Worm (Caenorhabditis elegans): ENCODE data around the gene F44E5.4.

F44E5.4 gene

DNA sequence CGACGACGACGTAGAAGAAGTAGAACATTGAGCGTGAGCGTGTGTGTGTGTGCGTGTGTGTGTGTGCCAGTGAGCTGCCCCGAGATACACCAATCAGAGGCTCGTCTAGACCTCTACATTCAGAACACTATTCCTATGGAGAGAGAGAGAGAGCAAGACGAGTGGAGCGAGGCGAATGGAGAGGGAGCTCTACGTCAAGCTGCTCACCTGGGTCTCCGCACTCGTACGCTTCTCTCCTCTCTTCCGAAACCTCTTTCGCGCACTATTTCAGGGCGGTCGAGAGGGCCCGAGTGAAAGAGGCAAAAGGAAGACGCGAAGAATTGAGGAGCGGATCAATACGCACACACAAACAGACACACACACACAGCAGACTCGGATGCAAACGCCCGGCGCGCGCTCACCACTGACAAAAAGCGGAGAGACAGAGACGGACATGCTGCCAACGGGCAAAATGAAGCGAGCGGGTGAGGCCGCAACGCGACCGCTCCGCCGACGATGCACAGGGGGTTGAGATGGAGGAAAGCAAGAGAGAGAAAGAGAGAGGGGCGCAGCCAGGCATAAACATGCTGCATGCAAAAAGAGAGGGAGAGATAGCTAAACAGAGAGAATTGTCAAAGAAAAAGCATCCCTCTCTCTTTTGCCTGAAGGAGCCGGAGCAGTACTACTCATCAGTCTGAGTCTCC lies 9.5 kb downstream of the F44E5.4 start (continued):
- TF ChIP-seq ceh-31 (tag; optimal IDR thresholded peaks at IDR 0.05) (peak; percentile 94), Y22D7AL.16 (tag; optimal IDR thresholded peaks at IDR 0.05) (no peak), hlh-8 (tag; optimal IDR thresholded peaks at IDR 0.05) (peak; percentile 74), unc-42 (tag; optimal IDR thresholded peaks at IDR 0.05) (peak; percentile 84), ama-1 (optimal IDR thresholded peaks at IDR 0.05) (no peak), pha-4 (tag; optimal IDR thresholded peaks at IDR 0.05) (no peak), tbx-7 (tag; optimal IDR thresholded peaks at IDR 0.05) (peak; percentile 18), ahr-1 (tag; optimal IDR thresholded peaks at IDR 0.05) (peak; percentile 20), ets-4 (tag; optimal IDR thresholded peaks at IDR 0.05) (peak; percentile 78), dmd-4 (tag; optimal IDR thresholded peaks at IDR 0.05; ENCODE audit: borderline replicate concordance) (peak; percentile 64), hlh-6 (tag; optimal IDR thresholded peaks at IDR 0.05) (no peak), lim-6 (tag; optimal IDR thresholded peaks at IDR 0.05) (peak; percentile 13), ceh-45 (GFP tag; IDR thresholded peaks at IDR 0.05) (no peak; the same call in 1 of the 2 replicates), ceh-9 (tag; optimal IDR thresholded peaks at IDR 0.05) (no peak), K02D7.2 (tag; optimal IDR thresholded peaks at IDR 0.05) (no peak), unc-55 (GFP tag; optimal IDR thresholded peaks at IDR 0.05) (peak; percentile 80), nfya-1 (tag; optimal IDR thresholded peaks at IDR 0.05) (peak; percentile 99), F13H6.1 (tag; optimal IDR thresholded peaks at IDR 0.05) (peak; percentile 82), eyg-1 (tag; optimal IDR thresholded peaks at IDR 0.05) (peak; percentile 37), npax-4 (tag; optimal IDR thresholded peaks at IDR 0.05) (no peak), lin-11 (tag; optimal IDR thresholded peaks at IDR 0.05) (peak; percentile 30), hlh-15 (tag; optimal IDR thresholded peaks at IDR 0.05) (no peak), unc-86 (tag; optimal IDR thresholded peaks at IDR 0.05) (peak; percentile 44), odd-2 (tag; optimal IDR thresholded peaks at IDR 0.05) (no peak), rnt-1 (tag; optimal IDR thresholded peaks at IDR 0.05) (peak; percentile 89), pqm-1 (tag; optimal IDR thresholded peaks at IDR 0.05) (peak; percentile 28), C38D4.7 (GFP tag; optimal IDR thresholded peaks at IDR 0.05) (no peak), C08G9.2 (tag; optimal IDR thresholded peaks at IDR 0.05) (peak; percentile 55), dve-1 (tag; optimal IDR thresholded peaks at IDR 0.05) (peak; percentile 77), pros-1 (tag; optimal IDR thresholded peaks at IDR 0.05) (peak; percentile 69)

DNA sequence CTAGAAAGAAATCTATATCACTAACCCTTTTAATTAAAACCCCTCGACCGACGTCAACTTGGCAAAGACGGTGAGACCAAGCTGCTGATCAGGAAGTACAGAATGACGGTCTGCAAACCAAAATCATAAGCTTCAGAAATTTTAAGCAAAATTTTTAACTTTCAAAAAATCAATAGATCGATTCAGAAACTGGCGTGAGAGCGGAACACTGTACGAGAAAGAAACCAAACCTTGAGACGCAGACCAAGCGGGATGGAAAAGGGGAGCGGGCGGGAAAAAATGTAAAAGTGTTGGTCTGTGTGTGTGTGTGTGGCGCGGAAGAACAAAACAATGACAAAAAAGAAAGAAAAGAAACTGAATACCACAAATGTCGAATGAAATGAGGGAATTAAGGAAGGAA lies 10.6 kb downstream of the F44E5.4 start, which contains the start of the genes F44E5.17 and gpb-1:
Gene F44E5.17 (minus strand): TSS at position 101 of the 400 bp plus-strand sequence.
Gene gpb-1 (minus strand): TSS at position 118 of the 400 bp plus-strand sequence.
- TF ChIP-seq tbx-7 (tag; optimal IDR thresholded peaks at IDR 0.05) (no peak), hlh-6 (tag; optimal IDR thresholded peaks at IDR 0.05) (no peak), gmeb-2 (tag; optimal IDR thresholded peaks at IDR 0.05) (no peak), pag-3 (tag; optimal IDR thresholded peaks at IDR 0.05; ENCODE audit: borderline replicate concordance) (no peak), dve-1 (tag; optimal IDR thresholded peaks at IDR 0.05) (no peak), syd-9 (tag; optimal IDR thresholded peaks at IDR 0.05) (no peak), ceh-45 (GFP tag; IDR thresholded peaks at IDR 0.05) (no peak), hlh-15 (tag; optimal IDR thresholded peaks at IDR 0.05) (no peak), ceh-19 (GFP tag; optimal IDR thresholded peaks at IDR 0.05) (no peak), pros-1 (tag; optimal IDR thresholded peaks at IDR 0.05) (no peak), ceh-31 (tag; optimal IDR thresholded peaks at IDR 0.05) (no peak), pqm-1 (tag; optimal IDR thresholded peaks at IDR 0.05) (no peak), unc-3 (GFP tag; conservative IDR thresholded peaks at IDR 0.05) (no peak), unc-3 (tag; optimal IDR thresholded peaks at IDR 0.05) (no peak), ama-1 (optimal IDR thresholded peaks at IDR 0.05) (no peak), fkh-10 (GFP tag; optimal IDR thresholded peaks at IDR 0.05) (no peak), ahr-1 (tag; optimal IDR thresholded peaks at IDR 0.05) (no peak), unc-42 (tag; optimal IDR thresholded peaks at IDR 0.05) (no peak)

DNA sequence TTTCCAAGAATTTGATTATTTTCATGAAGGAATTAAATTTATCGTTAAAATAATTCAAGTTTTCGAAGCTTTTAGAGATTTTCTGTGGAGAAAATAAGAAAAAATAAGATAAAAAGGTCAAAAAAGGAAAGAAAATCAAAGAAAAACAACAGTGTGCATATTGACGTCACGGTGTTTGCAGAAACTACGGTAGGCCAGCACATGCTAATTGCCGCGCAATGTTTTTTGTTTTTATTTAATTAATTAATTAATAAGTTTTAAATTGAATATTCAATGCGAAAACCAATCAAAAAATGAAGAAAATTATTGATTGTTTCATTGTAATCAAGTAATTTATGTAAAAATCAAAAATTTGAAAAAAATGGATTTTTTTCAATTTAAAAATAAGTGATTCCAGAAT lies 11.2 kb downstream of the F44E5.4 start:
- peak; percentile 18 for TF ChIP-seq nfya-1 (tag; optimal IDR thresholded peaks at IDR 0.05)
- no peak for TF ChIP-seq tbx-2 (tag; optimal IDR thresholded peaks at IDR 0.05)
